Worm (Caenorhabditis elegans) whole organism, mixed stage, embryonic: ENCODE measurements around the gene lbp-7.

Source experiments
- unc-39 ChIP-seq: fragments of 150-350 bp; optimal IDR thresholded peaks from 2 replicates; lab custom pipeline; 2014; ENCODE audit warnings: missing biosample characterization, missing genetic modification characterization
- ztf-11 ChIP-seq: fragments of 150-350 bp; optimal IDR thresholded peaks from 2 replicates; lab custom pipeline; 2014; ENCODE audit warnings: missing biosample characterization, missing genetic modification characterization

DNA sequence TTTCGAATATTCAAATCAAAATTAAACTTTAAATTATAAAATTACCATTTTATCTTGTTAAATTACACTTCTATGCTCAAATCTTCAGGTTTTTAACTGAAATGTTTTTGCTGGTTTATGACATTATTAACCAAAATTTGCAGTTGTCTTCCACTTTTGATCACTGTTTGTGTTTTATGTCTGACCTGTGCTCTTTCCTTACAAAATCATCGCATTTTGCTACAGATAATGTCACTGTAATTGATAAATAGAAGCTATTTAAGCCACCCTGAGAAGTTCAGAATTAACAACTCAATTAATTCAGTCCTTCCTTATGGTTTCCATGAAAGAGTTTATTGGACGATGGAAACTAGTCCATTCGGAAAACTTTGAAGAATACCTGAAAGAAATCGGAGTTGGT is 11.1 kb downstream of the lbp-7 start, which contains the start of gene lbp-8:
- TF ChIP-seq unc-39 (tag; lab: Kevin White, UChicago) (no peak), ztf-11 (tag; lab: Kevin White, UChicago) (no peak)
